Worm (Caenorhabditis elegans) whole organism, L2 larva: ENCODE results near the gene T04C12.1.

Experiments
- ceh-82 ChIP-seq: fragments of 150-350 bp; optimal IDR thresholded peaks from 2 replicates; lab custom pipeline; 2014; ENCODE audit warnings: missing biosample characterization, missing genetic modification characterization
- egl-27 ChIP-seq: sonication (generic microtip); optimal IDR thresholded peaks from 3 replicates; lab custom pipeline; 2017; ENCODE audit warnings: missing biosample characterization, missing genetic modification reagents, missing genetic modification characterization
- lsy-2 ChIP-seq, 2 experiments: fragments of 150-350 bp in 1 of 2; sonication (generic microtip) in 1 of 2; optimal IDR thresholded peaks; 2 replicates each; lab custom pipeline; 2014 to 2017; ENCODE audit warnings: missing biosample characterization in 2 of 2, missing genetic modification characterization in 2 of 2
- nhr-12 ChIP-seq: fragments of 150-350 bp; optimal IDR thresholded peaks from 2 replicates; lab custom pipeline; 2014; ENCODE audit warnings: missing biosample characterization, missing genetic modification characterization
- unc-62 ChIP-seq: fragments of 150-350 bp; optimal IDR thresholded peaks from 2 replicates; lab custom pipeline; 2014; ENCODE audit warnings: missing biosample characterization, missing genetic modification reagents, missing genetic modification characterization

- TF ChIP-seq ceh-82 (tag; lab: Kevin White, UChicago) (no peak), lsy-2 (tag; optimal IDR thresholded peaks at IDR 0.05; lab: Kevin White, UChicago) (no peak), egl-27 (tag; lab: Kevin White, UChicago) (no peak), nhr-12 (tag; lab: Kevin White, UChicago) (no peak), unc-62 (no peak)
Measured at ce11 chrV:11098599-11098998, 39.5 kb upstream of the T04C12.1 start, which contains the start of gene cdkl-1.
